Fruit fly (Drosophila melanogaster) whole organism, pupa: Measurements from ENCODE around the gene CG33060.

Experiments
- CG10348 ChIP-seq: fragments of 200-800 bp; sonication (Bioruptor generic); IDR thresholded peaks from 2 replicates; pipeline ENCODE4 v1.3.6; 2022; ENCODE audit warnings: missing biosample characterization, missing genetic modification characterization
- CG12605 ChIP-seq: fragments of 200-800 bp; sonication (Bioruptor generic); IDR thresholded peaks from 2 replicates; pipeline ENCODE4 v1.3.6; 2022; ENCODE audit warnings: missing biosample characterization, missing genetic modification characterization
- CG13204 ChIP-seq: fragments of 200-800 bp; sonication (Bioruptor generic); optimal IDR thresholded peaks from 2 replicates; lab custom pipeline; 2018; ENCODE audit warnings: missing biosample characterization, mild to moderate bottlenecking, missing genetic modification characterization, moderate library complexity
- CG14655 ChIP-seq: fragments of 200-800 bp; sonication (Bioruptor generic); optimal IDR thresholded peaks from 3 replicates; lab custom pipeline; 2017; ENCODE audit warnings: mild to moderate bottlenecking, missing biosample characterization, missing genetic modification reagents, missing genetic modification characterization
- CG15710 ChIP-seq: fragments of 200-800 bp; sonication (Bioruptor generic); optimal IDR thresholded peaks from 2 replicates; lab custom pipeline; 2018; ENCODE audit warnings: missing biosample characterization, mild to moderate bottlenecking, missing genetic modification characterization, moderate library complexity
- CG17806 ChIP-seq: fragments of 200-800 bp; sonication (Bioruptor generic); optimal IDR thresholded peaks from 2 replicates; lab custom pipeline; 2018; ENCODE audit warnings: missing biosample characterization, mild to moderate bottlenecking, missing genetic modification characterization, moderate library complexity
- CG32121 ChIP-seq: fragments of 200-800 bp; sonication (Bioruptor generic); IDR thresholded peaks from 2 replicates; pipeline ENCODE4 v1.3.6; 2022; ENCODE audit warnings: missing biosample characterization, missing genetic modification characterization
- CG34367 ChIP-seq: fragments of 200-800 bp; sonication (Bioruptor generic); optimal IDR thresholded peaks from 2 replicates; lab custom pipeline; 2018; ENCODE audit warnings: missing biosample characterization, mild to moderate bottlenecking, missing genetic modification characterization
- CG4496 ChIP-seq: fragments of 200-800 bp; sonication (Bioruptor generic); IDR thresholded peaks from 3 replicates; pipeline ENCODE4 v1.3.6; 2022; ENCODE audit warnings: missing biosample characterization, missing genetic modification characterization
- CG8159 ChIP-seq: fragments of 200-800 bp; sonication (Bioruptor generic); optimal IDR thresholded peaks from 3 replicates; lab custom pipeline; 2018; ENCODE audit warnings: missing biosample characterization, mild to moderate bottlenecking, missing genetic modification characterization, moderate library complexity
- CG8301 ChIP-seq: fragments of 200-800 bp; sonication (Bioruptor generic); optimal IDR thresholded peaks from 2 replicates; lab custom pipeline; 2018; ENCODE audit warnings: missing biosample characterization, mild to moderate bottlenecking, missing genetic modification characterization
- CG9948 ChIP-seq: fragments of 200-800 bp; sonication (Bioruptor generic); optimal IDR thresholded peaks from 2 replicates; lab custom pipeline; 2018; ENCODE audit warnings: missing biosample characterization, mild to moderate bottlenecking, missing genetic modification characterization, moderate library complexity
- D1 ChIP-seq: fragments of 200-800 bp; sonication (Bioruptor generic); optimal IDR thresholded peaks from 2 replicates; lab custom pipeline; 2018; ENCODE audit warnings: missing biosample characterization, mild to moderate bottlenecking, missing genetic modification characterization, moderate library complexity
- EcR ChIP-seq: fragments of 200-800 bp; sonication (Bioruptor generic); optimal IDR thresholded peaks from 3 replicates; lab custom pipeline; 2019; ENCODE audit warnings: missing biosample characterization, missing genetic modification characterization, mild to moderate bottlenecking, moderate library complexity, missing genetic modification reagents
- Ets98B ChIP-seq: fragments of 200-800 bp; sonication (Bioruptor generic); IDR thresholded peaks from 2 replicates; pipeline ENCODE4 v1.3.6; 2022; ENCODE audit warnings: missing biosample characterization, missing genetic modification characterization
- Pif1A ChIP-seq: fragments of 200-800 bp; sonication (Bioruptor generic); optimal IDR thresholded peaks from 3 replicates; lab custom pipeline; 2016; ENCODE audit warnings: missing biosample characterization, missing genetic modification characterization
- Pif1B ChIP-seq: fragments of 200-800 bp; sonication (Bioruptor generic); optimal IDR thresholded peaks from 3 replicates; lab custom pipeline; 2016; ENCODE audit warnings: missing biosample characterization, missing genetic modification characterization
- Snoo ChIP-seq: fragments of 200-800 bp; sonication (Bioruptor generic); optimal IDR thresholded peaks from 3 replicates; lab custom pipeline; 2017; ENCODE audit warnings: missing biosample characterization, mild to moderate bottlenecking, missing genetic modification characterization, inconsistent platforms
- fd96Ca ChIP-seq: fragments of 200-800 bp; sonication (Bioruptor generic); IDR thresholded peaks from 3 replicates; pipeline ENCODE4 v1.3.6; 2022; ENCODE audit warnings: missing biosample characterization, missing genetic modification characterization
- gl ChIP-seq: fragments of 200-800 bp; sonication (Bioruptor generic); optimal IDR thresholded peaks from 2 replicates; lab custom pipeline; 2018; ENCODE audit warnings: missing biosample characterization, mild to moderate bottlenecking, missing genetic modification characterization
- rn ChIP-seq: fragments of 200-800 bp; sonication (Bioruptor generic); IDR thresholded peaks from 2 replicates; pipeline ENCODE4 v1.3.6; 2022; ENCODE audit warnings: missing biosample characterization, missing genetic modification characterization

Gene CG33060

dm6 chr3L:16330740-16331139 lies at the start of gene CG33060:
TSS of gene CG33060 (plus strand) at chr3L:16331040.
- no peak for TF ChIP-seq CG9948
- TF ChIP-seq Pif1B (GFP tag; lab: Kevin White, UChicago) = no peak
- no peak for TF ChIP-seq CG15710 (tag; lab: Kevin White, UChicago)
- TF ChIP-seq CG13204 = no peak
- no peak for TF ChIP-seq D1 (tag; lab: Kevin White, UChicago)
- TF ChIP-seq CG14655 (GFP tag; lab: Kevin White, UChicago) = no peak
- no peak for TF ChIP-seq CG8159 (tag; lab: Kevin White, UChicago)
- TF ChIP-seq Ets98B (GFP tag; lab: Robert Waterston, UW) = no peak
- TF ChIP-seq CG32121 (GFP tag; lab: Robert Waterston, UW) = no peak
- TF ChIP-seq Pif1A (GFP tag; lab: Kevin White, UChicago) = no peak
- no peak for TF ChIP-seq Snoo (tag; lab: Kevin White, UChicago)
- TF ChIP-seq, all 21 proteins: peak for 0

dm6 chr3L:16281880-16282556 lies 48.8 kb upstream of the CG33060 start, which contains the start of gene CG13049:
TSS of gene CG13049 (minus strand) at chr3L:16281930.
- TF ChIP-seq CG10348 (GFP tag; lab: Robert Waterston, UW) (no peak), CG8301 (tag; lab: Kevin White, UChicago) (no peak), CG9948 (no peak), D1 (tag; lab: Kevin White, UChicago) (no peak), CG8159 (tag; lab: Kevin White, UChicago) (no peak), CG17806 (tag; lab: Kevin White, UChicago) (no peak), gl (tag; lab: Kevin White, UChicago) (no peak), CG4496 (no peak), Pif1A (GFP tag; lab: Kevin White, UChicago) (no peak), CG13204 (no peak), rn (GFP tag; lab: Robert Waterston, UW) (no peak), fd96Ca (GFP tag; lab: Robert Waterston, UW) (no peak), CG14655 (GFP tag; lab: Kevin White, UChicago) (no peak), CG32121 (GFP tag; lab: Robert Waterston, UW) (no peak), EcR (GFP tag; lab: Kevin White, UChicago) (no peak)
- TF ChIP-seq, all 21 proteins: peak for 0

dm6 chr3L:16283821-16284220 lies 47.0 kb upstream of the CG33060 start, which contains the start of gene CG13048:
TSS of gene CG13048 (minus strand) at chr3L:16283921.
- TF ChIP-seq CG12605 (GFP tag; lab: Robert Waterston, UW) (no peak), CG10348 (GFP tag; lab: Robert Waterston, UW) (0 out of 2 replicates have a peak, but pooled peaks have one; percentile 16)

- TF ChIP-seq CG12605 (GFP tag; lab: Robert Waterston, UW) (no peak), CG32121 (GFP tag; lab: Robert Waterston, UW) (no peak), CG14655 (GFP tag; lab: Kevin White, UChicago) (peak; percentile 17), Snoo (tag; lab: Kevin White, UChicago) (no peak), CG10348 (GFP tag; lab: Robert Waterston, UW) (no peak), CG17806 (tag; lab: Kevin White, UChicago) (peak; percentile 33), CG15710 (tag; lab: Kevin White, UChicago) (peak; percentile 29), CG8159 (tag; lab: Kevin White, UChicago) (peak; percentile 55), Ets98B (GFP tag; lab: Robert Waterston, UW) (no peak), rn (GFP tag; lab: Robert Waterston, UW) (no peak), EcR (GFP tag; lab: Kevin White, UChicago) (no peak), CG9948 (peak; percentile 52), D1 (tag; lab: Kevin White, UChicago) (no peak), Pif1A (GFP tag; lab: Kevin White, UChicago) (no peak), CG34367 (tag; lab: Kevin White, UChicago) (peak; percentile 1), CG4496 (0 out of 3 replicates have a peak, but pooled peaks have one; percentile 17), gl (tag; lab: Kevin White, UChicago) (no peak), CG13204 (no peak)
Observed at dm6 chr3L:16285346-16285911, 45.4 kb upstream of the CG33060 start, which contains the start of gene CG13047. TSS of gene CG13047 (minus strand) at chr3L:16285396.

dm6 chr3L:16286258-16286657 lies 44.6 kb upstream of the CG33060 start:
- TF ChIP-seq rn (GFP tag; lab: Robert Waterston, UW) = no peak
- TF ChIP-seq Pif1B (GFP tag; lab: Kevin White, UChicago) = peak; percentile 56
- peak; percentile 53 for TF ChIP-seq gl (tag; lab: Kevin White, UChicago)
- TF ChIP-seq CG10348 (GFP tag; lab: Robert Waterston, UW) = no peak
- TF ChIP-seq CG17806 (tag; lab: Kevin White, UChicago) = peak; percentile 76
- peak; percentile 70 for TF ChIP-seq CG9948
- peak; percentile 62 for TF ChIP-seq D1 (tag; lab: Kevin White, UChicago)
- peak; percentile 7 for TF ChIP-seq Snoo (tag; lab: Kevin White, UChicago)
- no peak for TF ChIP-seq CG32121 (GFP tag; lab: Robert Waterston, UW)
- peak; percentile 87 for TF ChIP-seq EcR (GFP tag; lab: Kevin White, UChicago)
- TF ChIP-seq CG12605 (GFP tag; lab: Robert Waterston, UW) = no peak
- TF ChIP-seq fd96Ca (GFP tag; lab: Robert Waterston, UW) = no peak
- TF ChIP-seq CG13204 = peak; percentile 33
- TF ChIP-seq CG34367 (tag; lab: Kevin White, UChicago) = peak; percentile 67
- TF ChIP-seq Pif1A (GFP tag; lab: Kevin White, UChicago) = peak; percentile 65
- peak; percentile 89 for TF ChIP-seq CG8159 (tag; lab: Kevin White, UChicago)
- TF ChIP-seq CG15710 (tag; lab: Kevin White, UChicago) = peak; percentile 86
- TF ChIP-seq Ets98B (GFP tag; lab: Robert Waterston, UW) = no peak
- no peak for TF ChIP-seq CG4496
- TF ChIP-seq CG8301 (tag; lab: Kevin White, UChicago) = no peak
- TF ChIP-seq CG14655 (GFP tag; lab: Kevin White, UChicago) = peak; percentile 27
